Fruit fly (Drosophila melanogaster) whole organism, prepupa: ENCODE measurements around the gene CG31663.

Experiments used
- CG10631 ChIP-seq: fragments of 200-800 bp; sonication (Bioruptor generic); optimal IDR thresholded peaks from 2 replicates; lab custom pipeline; 2016; ENCODE audit warnings: missing biosample characterization, missing genetic modification characterization
- CG11294 ChIP-seq: fragments of 200-800 bp; sonication (Bioruptor generic); IDR thresholded peaks from 2 replicates; pipeline ENCODE4 v1.3.6; 2022; ENCODE audit warnings: missing biosample characterization, missing genetic modification characterization
- CG11762 ChIP-seq: fragments of 200-800 bp; sonication (Bioruptor generic); optimal IDR thresholded peaks from 3 replicates; lab custom pipeline; 2016; ENCODE audit warnings: missing biosample characterization, missing genetic modification characterization; ENCODE audit not compliant: insufficient read depth
- CG15336 ChIP-seq: fragments of 200-800 bp; sonication (Bioruptor generic); IDR thresholded peaks from 2 replicates; pipeline ENCODE4 v1.3.6; 2022; ENCODE audit warnings: missing biosample characterization, missing genetic modification characterization
- CG1621 ChIP-seq: fragments of 200-800 bp; sonication (Bioruptor generic); optimal IDR thresholded peaks from 3 replicates; lab custom pipeline; 2018; ENCODE audit warnings: missing biosample characterization, mild to moderate bottlenecking, missing genetic modification characterization
- CG3032 ChIP-seq: fragments of 200-800 bp; optimal IDR thresholded peaks from 2 replicates; lab custom pipeline; 2019; ENCODE audit warnings: missing biosample characterization, mild to moderate bottlenecking, missing genetic modification characterization, moderate library complexity
- CG31627 ChIP-seq: fragments of 200-800 bp; sonication (Bioruptor generic); optimal IDR thresholded peaks from 3 replicates; lab custom pipeline; 2016; ENCODE audit warnings: missing biosample characterization, missing genetic modification characterization
- CG34406 ChIP-seq: fragments of 200-800 bp; sonication (Bioruptor generic); optimal IDR thresholded peaks from 3 replicates; lab custom pipeline; 2016; ENCODE audit warnings: missing biosample characterization, missing genetic modification characterization
- CG4318 ChIP-seq: fragments of 200-800 bp; sonication (Bioruptor generic); optimal IDR thresholded peaks from 3 replicates; lab custom pipeline; 2017; ENCODE audit warnings: missing biosample characterization, mild to moderate bottlenecking, missing genetic modification characterization
- CG6276 ChIP-seq: fragments of 200-800 bp; sonication (Bioruptor generic); optimal IDR thresholded peaks from 2 replicates; lab custom pipeline; 2017; ENCODE audit warnings: missing biosample characterization, mild to moderate bottlenecking, missing genetic modification characterization
- CG6792 ChIP-seq: fragments of 200-800 bp; sonication (Bioruptor generic); optimal IDR thresholded peaks from 3 replicates; lab custom pipeline; 2016; ENCODE audit warnings: missing biosample characterization, missing genetic modification characterization
- CG6808 ChIP-seq: fragments of 200-800 bp; sonication (Bioruptor generic); optimal IDR thresholded peaks from 3 replicates; lab custom pipeline; 2017; ENCODE audit warnings: missing biosample characterization, missing genetic modification characterization, mild to moderate bottlenecking, moderate library complexity, missing genetic modification reagents
- CG7368 ChIP-seq: fragments of 200-800 bp; sonication (Bioruptor generic); optimal IDR thresholded peaks from 3 replicates; lab custom pipeline; 2016; ENCODE audit warnings: missing biosample characterization, missing genetic modification characterization
- CG8319 ChIP-seq: fragments of 200-800 bp; sonication (Bioruptor generic); optimal IDR thresholded peaks from 3 replicates; lab custom pipeline; 2016; ENCODE audit warnings: missing biosample characterization, missing genetic modification characterization
- CG8632 ChIP-seq: fragments of 200-800 bp; sonication (Bioruptor generic); optimal IDR thresholded peaks from 3 replicates; lab custom pipeline; 2016; ENCODE audit warnings: missing biosample characterization, missing genetic modification characterization
- CG9139 ChIP-seq: fragments of 200-800 bp; sonication (Bioruptor generic); optimal IDR thresholded peaks from 3 replicates; lab custom pipeline; 2017; ENCODE audit warnings: missing biosample characterization, mild to moderate bottlenecking, missing genetic modification characterization
- Eip75B ChIP-seq: fragments of 200-800 bp; sonication (Bioruptor generic); optimal IDR thresholded peaks from 3 replicates; lab custom pipeline; 2016; ENCODE audit warnings: missing biosample characterization, missing genetic modification characterization
- Eip78C ChIP-seq: fragments of 200-800 bp; sonication (Bioruptor generic); peaks from one replicate; lab custom pipeline; 2016; ENCODE audit warnings: missing biosample characterization, missing genetic modification characterization
- Ets21C ChIP-seq: fragments of 200-800 bp; sonication (Bioruptor generic); optimal IDR thresholded peaks from 3 replicates; lab custom pipeline; 2016; ENCODE audit warnings: missing biosample characterization, missing genetic modification characterization
- Ets96B ChIP-seq: fragments of 200-800 bp; optimal IDR thresholded peaks from 2 replicates; lab custom pipeline; 2019; ENCODE audit warnings: missing biosample characterization, mild to moderate bottlenecking, missing genetic modification characterization, moderate library complexity
- Gug ChIP-seq: fragments of 200-800 bp; sonication (Bioruptor generic); IDR thresholded peaks from 2 replicates; pipeline ENCODE4 v1.3.6; 2022; ENCODE audit warnings: missing biosample characterization, missing genetic modification characterization
- Hr38 ChIP-seq: sonication (Bioruptor generic); optimal IDR thresholded peaks from 2 replicates; lab custom pipeline; 2016; ENCODE audit warnings: missing biosample characterization, missing genetic modification characterization
- Hr39 ChIP-seq: fragments of 200-800 bp; sonication (Bioruptor generic); optimal IDR thresholded peaks from 2 replicates; lab custom pipeline; 2016; ENCODE audit warnings: missing biosample characterization, missing genetic modification characterization
- Lpt ChIP-seq: fragments of 200-800 bp; sonication (Bioruptor generic); optimal IDR thresholded peaks from 3 replicates; lab custom pipeline; 2016; ENCODE audit warnings: missing biosample characterization, missing genetic modification characterization
- Met ChIP-seq: fragments of 200-800 bp; sonication (Bioruptor generic); optimal IDR thresholded peaks from 3 replicates; lab custom pipeline; 2016; ENCODE audit warnings: missing biosample characterization, missing genetic modification characterization
- OdsH ChIP-seq: fragments of 200-800 bp; sonication (Bioruptor generic); optimal IDR thresholded peaks from 3 replicates; lab custom pipeline; 2016; ENCODE audit warnings: missing biosample characterization, missing genetic modification characterization
- Smox ChIP-seq: fragments of 200-800 bp; sonication (Bioruptor generic); optimal IDR thresholded peaks from 3 replicates; lab custom pipeline; 2016; ENCODE audit warnings: missing biosample characterization, missing genetic modification characterization
- Sox102F ChIP-seq: fragments of 200-800 bp; sonication (Bioruptor generic); optimal IDR thresholded peaks from 2 replicates; lab custom pipeline; 2016; ENCODE audit warnings: missing biosample characterization, mild to moderate bottlenecking, missing genetic modification characterization
- Sox14 ChIP-seq: fragments of 200-800 bp; sonication (Bioruptor generic); optimal IDR thresholded peaks from 3 replicates; lab custom pipeline; 2016; ENCODE audit warnings: missing biosample characterization, missing genetic modification characterization
- Sox15 ChIP-seq: fragments of 200-800 bp; sonication (Bioruptor generic); optimal IDR thresholded peaks from 3 replicates; lab custom pipeline; 2016; ENCODE audit warnings: missing biosample characterization, missing genetic modification characterization
- acj6 ChIP-seq: fragments of 200-800 bp; sonication (Bioruptor generic); optimal IDR thresholded peaks from 3 replicates; lab custom pipeline; 2016; ENCODE audit warnings: missing biosample characterization, missing genetic modification characterization
- dac ChIP-seq: fragments of 200-800 bp; sonication (Bioruptor generic); optimal IDR thresholded peaks from 2 replicates; lab custom pipeline; 2017; ENCODE audit warnings: missing biosample characterization, mild to moderate bottlenecking, missing genetic modification characterization
- dsx ChIP-seq: fragments of 200-800 bp; optimal IDR thresholded peaks from 3 replicates; lab custom pipeline; 2019; ENCODE audit warnings: missing biosample characterization, mild to moderate bottlenecking, missing genetic modification characterization, moderate library complexity; ENCODE audit not compliant: poor library complexity, severe bottlenecking
- eg ChIP-seq: fragments of 200-800 bp; sonication (Bioruptor generic); IDR thresholded peaks from 3 replicates; pipeline ENCODE4 v1.3.6; 2022; ENCODE audit warnings: missing biosample characterization, missing genetic modification characterization
- esn ChIP-seq: fragments of 200-800 bp; sonication (Bioruptor generic); optimal IDR thresholded peaks from 2 replicates; lab custom pipeline; 2016; ENCODE audit warnings: missing biosample characterization, mild to moderate bottlenecking, missing genetic modification characterization, moderate library complexity
- fd59A ChIP-seq: fragments of 200-800 bp; sonication (Bioruptor generic); optimal IDR thresholded peaks from 2 replicates; lab custom pipeline; 2017; ENCODE audit warnings: missing biosample characterization, mild to moderate bottlenecking, missing genetic modification characterization, missing genetic modification reagents
- fkh ChIP-seq: fragments of 200-800 bp; sonication (Bioruptor generic); optimal IDR thresholded peaks from 3 replicates; lab custom pipeline; 2017; ENCODE audit warnings: missing biosample characterization, mild to moderate bottlenecking, missing genetic modification characterization, moderate library complexity
- pdm3 ChIP-seq: fragments of 200-800 bp; sonication (Bioruptor generic); optimal IDR thresholded peaks from 3 replicates; lab custom pipeline; 2016; ENCODE audit warnings: missing biosample characterization, missing genetic modification characterization
- spab ChIP-seq: fragments of 200-800 bp; sonication (Bioruptor generic); optimal IDR thresholded peaks from 2 replicates; lab custom pipeline; 2017; ENCODE audit warnings: missing biosample characterization, mild to moderate bottlenecking, missing genetic modification characterization, missing genetic modification reagents
- ss ChIP-seq, 2 experiments: fragments of 200-800 bp; sonication (Bioruptor generic); optimal IDR thresholded peaks; 2 replicates in 1 of 2; 3 replicates in 1 of 2; lab custom pipeline; 2017 to 2018; ENCODE audit warnings: mild to moderate bottlenecking in 2 of 2, missing biosample characterization in 2 of 2, missing genetic modification characterization in 2 of 2, moderate library complexity in 1 of 2
- svp ChIP-seq: fragments of 200-800 bp; sonication (Bioruptor generic); peaks from one replicate; lab custom pipeline; 2016; ENCODE audit warnings: missing biosample characterization, missing genetic modification characterization
- vri ChIP-seq: fragments of 200-800 bp; sonication (Bioruptor generic); optimal IDR thresholded peaks from 3 replicates; lab custom pipeline; 2016; ENCODE audit warnings: missing biosample characterization, mild to moderate bottlenecking, missing genetic modification characterization

CG31663 gene

dm6 chr2L:1911316-1911873 lies 30.1 kb upstream of the CG31663 start (continued):
- no peak for TF ChIP-seq Hr38
- TF ChIP-seq Sox102F (GFP tag; lab: Kevin White, UChicago), result peak; percentile 68
- TF ChIP-seq Eip78C (GFP tag; lab: Kevin White, UChicago), result peak; percentile 87
- TF ChIP-seq CG3032 (tag; lab: Kevin White, UChicago), result no peak
- TF ChIP-seq CG9139, result no peak
- TF ChIP-seq esn, result peak; percentile 69
- peak; percentile 17 for TF ChIP-seq Hr39 (GFP tag; lab: Kevin White, UChicago)
- peak; percentile 56 for TF ChIP-seq CG6276 (GFP tag; lab: Kevin White, UChicago)
- TF ChIP-seq CG1621, result no peak
- TF ChIP-seq Met, result peak; percentile 61
- TF ChIP-seq OdsH, result peak; percentile 41
- TF ChIP-seq CG11762, result no peak
- no peak for TF ChIP-seq CG8319 (GFP tag; lab: Kevin White, UChicago)

dm6 chr2L:1909681-1910080 lies 28.4 kb upstream of the CG31663 start:
- no peak for TF ChIP-seq CG6276 (GFP tag; lab: Kevin White, UChicago)
- TF ChIP-seq fkh, result peak; percentile 19
- no peak for TF ChIP-seq Lpt (GFP tag; lab: Kevin White, UChicago)
- TF ChIP-seq Sox102F (GFP tag; lab: Kevin White, UChicago), result no peak
- TF ChIP-seq CG31627, result no peak
- no peak for TF ChIP-seq Met
- TF ChIP-seq dac, result no peak
- no peak for TF ChIP-seq Ets96B
- TF ChIP-seq CG8632, result no peak
- TF ChIP-seq pdm3 (GFP tag; lab: Kevin White, UChicago), result no peak
- TF ChIP-seq dsx (GFP tag; lab: Kevin White, UChicago), result peak; percentile 69
- TF ChIP-seq CG6808, result no peak
- TF ChIP-seq Smox (GFP tag; lab: Kevin White, UChicago), result no peak
- no peak for TF ChIP-seq spab
- no peak for TF ChIP-seq Ets21C

- TF ChIP-seq pdm3 (GFP tag; lab: Kevin White, UChicago) (peak; percentile 19), dac (no peak), Met (peak; percentile 43), eg (peak; percentile 12; the same call in 1 of the 3 replicates), CG4318 (no peak), fkh (no peak), CG6792 (GFP tag; lab: Kevin White, UChicago) (peak; percentile 30), dsx (GFP tag; lab: Kevin White, UChicago) (no peak), CG7368 (GFP tag; lab: Kevin White, UChicago) (peak; percentile 32), CG6276 (GFP tag; lab: Kevin White, UChicago) (no peak), CG11294 (GFP tag; lab: Robert Waterston, UW) (no peak), vri (GFP tag; lab: Kevin White, UChicago) (no peak), svp (peak; percentile 59), acj6 (GFP tag; lab: Kevin White, UChicago) (no peak), CG34406 (GFP tag; lab: Kevin White, UChicago) (no peak), CG8632 (peak; percentile 16), OdsH (peak; percentile 6), CG10631 (no peak), esn (no peak), CG15336 (GFP tag; lab: Robert Waterston, UW) (0 out of 2 replicates have a peak, but pooled peaks have one; percentile 7), Sox14 (peak; percentile 25), ss (GFP tag; optimal IDR thresholded peaks at IDR 0.05; lab: Kevin White, UChicago) (no peak), Smox (GFP tag; lab: Kevin White, UChicago) (no peak), fd59A (GFP tag; lab: Kevin White, UChicago) (no peak), Eip75B (GFP tag; lab: Kevin White, UChicago) (peak; percentile 52), CG8319 (GFP tag; lab: Kevin White, UChicago) (peak; percentile 11), Eip78C (GFP tag; lab: Kevin White, UChicago) (peak; percentile 75), Sox15 (GFP tag; lab: Kevin White, UChicago) (no peak), CG6808 (no peak), spab (no peak), Gug (GFP tag; lab: Robert Waterston, UW) (no peak)
These were observed 25.8 kb upstream of the CG31663 start for dm6 chr2L:1907098-1907497.
